Fruit fly (Drosophila melanogaster): Measurements from ENCODE around the gene sina.

The sina gene

DNA sequence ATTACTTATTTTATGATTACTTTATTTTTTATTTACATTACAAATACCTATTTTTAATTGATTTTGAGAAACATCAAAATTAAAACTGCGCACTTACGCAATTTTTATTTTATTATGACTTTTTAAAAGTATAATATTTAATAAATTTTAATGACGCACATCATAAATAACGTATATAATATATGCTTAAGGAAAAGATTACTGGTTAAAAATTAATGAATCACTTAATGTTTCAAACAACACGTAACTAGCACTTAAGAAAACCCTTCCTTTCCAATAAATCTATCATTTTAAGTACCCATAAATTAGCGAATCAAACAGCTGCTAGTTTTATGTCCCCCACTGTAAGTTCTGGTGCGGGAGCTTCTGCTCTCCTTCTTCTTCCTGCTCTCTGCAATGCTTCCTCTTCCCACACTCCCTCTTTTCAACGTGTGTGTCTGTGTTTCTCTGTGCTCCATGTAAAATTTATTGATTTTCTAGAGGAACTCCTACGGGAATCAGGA is 46.7 kb upstream of the sina start:
- TF ChIP-seq CG9705 (GFP tag; optimal IDR thresholded peaks at IDR 0.05) (no peak), sage (GFP tag; optimal IDR thresholded peaks at IDR 0.05) (no peak), CrebA (GFP tag; optimal IDR thresholded peaks at IDR 0.05; ENCODE audit: borderline replicate concordance) (no peak), Dfd (GFP tag; optimal IDR thresholded peaks at IDR 0.05) (peak; percentile 47), tai (GFP tag; optimal IDR thresholded peaks at IDR 0.05) (no peak), Vsx2 (GFP tag; optimal IDR thresholded peaks at IDR 0.05; ENCODE audit: partially characterized antibody) (no peak), OdsH (GFP tag; optimal IDR thresholded peaks at IDR 0.05) (peak; percentile 56), Sp1 (GFP tag; optimal IDR thresholded peaks at IDR 0.05) (peak; percentile 86), psq (GFP tag; optimal IDR thresholded peaks at IDR 0.05) (peak; percentile 73), Hnf4 (GFP tag; optimal IDR thresholded peaks at IDR 0.05) (peak; percentile 19), Abd-B (GFP tag; optimal IDR thresholded peaks at IDR 0.05) (no peak), Rel (GFP tag; optimal IDR thresholded peaks at IDR 0.05) (no peak), Rel (tag; optimal IDR thresholded peaks at IDR 0.05) (peak; percentile 21), pan (optimal IDR thresholded peaks at IDR 0.05) (no peak), h (GFP tag; optimal IDR thresholded peaks at IDR 0.05) (peak; percentile 50), HLH106 (tag; optimal IDR thresholded peaks at IDR 0.05) (peak; percentile 80), sv (GFP tag; optimal IDR thresholded peaks at IDR 0.05) (no peak), Hr78 (GFP tag; optimal IDR thresholded peaks at IDR 0.05) (no peak), Hr83 (GFP tag; optimal IDR thresholded peaks at IDR 0.05; ENCODE audit: poor library complexity, severe bottlenecking) (peak; percentile 6), jim (GFP tag; optimal IDR thresholded peaks at IDR 0.05) (no peak), CG32264 (GFP tag; optimal IDR thresholded peaks at IDR 0.05) (no peak), N (GFP tag; optimal IDR thresholded peaks at IDR 0.05) (no peak), usp (GFP tag; optimal IDR thresholded peaks at IDR 0.05) (no peak), Myc (optimal IDR thresholded peaks at IDR 0.05) (no peak), Dif (GFP tag; optimal IDR thresholded peaks at IDR 0.05; ENCODE audit: partially characterized antibody) (no peak), dmrt93B (GFP tag; optimal IDR thresholded peaks at IDR 0.05) (peak; percentile 76), brk (GFP tag; optimal IDR thresholded peaks at IDR 0.05) (peak; percentile 22), rgr (GFP tag; optimal IDR thresholded peaks at IDR 0.05) (peak; percentile 66), Mio (GFP tag; optimal IDR thresholded peaks at IDR 0.05) (no peak), br (GFP tag; optimal IDR thresholded peaks at IDR 0.05) (peak; percentile 31), lola (GFP tag; optimal IDR thresholded peaks at IDR 0.05) (no peak), ey (GFP tag; optimal IDR thresholded peaks at IDR 0.05) (peak; percentile 27), foxo (GFP tag; optimal IDR thresholded peaks at IDR 0.05) (peak in 1 of 2 experiments; percentile 81), GATAd (GFP tag; optimal IDR thresholded peaks at IDR 0.05) (no peak), dl (GFP tag; optimal IDR thresholded peaks at IDR 0.05; ENCODE audit: insufficient read depth in 1 of 2, partially characterized antibody in 2 of 2) (no peak), Jra (GFP tag; optimal IDR thresholded peaks at IDR 0.05) (no peak), dsf (GFP tag; optimal IDR thresholded peaks at IDR 0.05; ENCODE audit: borderline replicate concordance) (no peak), woc (GFP tag; optimal IDR thresholded peaks at IDR 0.05) (peak; percentile 17), fru (GFP tag; optimal IDR thresholded peaks at IDR 0.05) (peak; percentile 45)

dm6 chr3L:16807558-16807957 is 46.0 kb upstream of the sina start, which contains the start of gene CG9674:
Gene CG9674, minus strand, starts transcription at chr3L:16807731.
- TF ChIP-seq Hr78 (GFP tag; optimal IDR thresholded peaks at IDR 0.05): no peak
- no peak for TF ChIP-seq Vsx2 (GFP tag; optimal IDR thresholded peaks at IDR 0.05; ENCODE audit: partially characterized antibody)
- TF ChIP-seq Dif (GFP tag; optimal IDR thresholded peaks at IDR 0.05; ENCODE audit: partially characterized antibody): no peak
- TF ChIP-seq foxo (GFP tag; optimal IDR thresholded peaks at IDR 0.05): no peak
- no peak for TF ChIP-seq dsf (GFP tag; optimal IDR thresholded peaks at IDR 0.05; ENCODE audit: borderline replicate concordance)
- no peak for TF ChIP-seq rgr (GFP tag; optimal IDR thresholded peaks at IDR 0.05)
- TF ChIP-seq Jra (GFP tag; optimal IDR thresholded peaks at IDR 0.05): no peak
- TF ChIP-seq N (GFP tag; optimal IDR thresholded peaks at IDR 0.05): no peak
- no peak for TF ChIP-seq usp (GFP tag; optimal IDR thresholded peaks at IDR 0.05)
- TF ChIP-seq woc (GFP tag; optimal IDR thresholded peaks at IDR 0.05): no peak
- TF ChIP-seq h (GFP tag; optimal IDR thresholded peaks at IDR 0.05): no peak
- TF ChIP-seq Mio (GFP tag; optimal IDR thresholded peaks at IDR 0.05): no peak
